ENCODE assay signal across 5 fruit fly cellular contexts in the genomic region with DNA sequence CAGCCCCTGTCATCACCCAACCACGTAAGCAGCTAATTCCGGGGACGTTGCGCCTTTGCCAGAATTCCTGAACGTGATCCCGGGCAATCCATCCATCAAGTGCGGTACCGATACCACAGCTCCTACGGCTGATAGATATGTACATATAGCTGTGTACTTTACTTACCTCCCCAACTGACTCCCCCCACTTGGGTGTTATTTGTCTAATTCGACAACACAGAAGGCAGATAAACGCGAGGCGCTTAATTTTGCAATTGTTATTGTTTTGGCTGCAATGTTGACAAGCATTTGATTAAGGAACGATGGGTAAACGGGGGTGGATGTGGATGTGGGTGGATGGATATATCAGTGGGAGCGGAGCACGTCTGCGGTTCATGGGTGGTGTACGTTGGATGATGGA.
TF ChIP-seq lines count a peak whose summit lies in the region.

No protein-coding gene starts in this region.

- no peak for TF ChIP-seq CTCF in whole organism, embryonic (GFP tag; optimal IDR thresholded peaks at IDR 0.05; lab: Kevin White, UChicago)

TF ChIP-seq in whole organism, adult, 20 proteins besides CTCF, POLR2A, EP300 and RAD21 (continues in another document):
- TF ChIP-seq Hr96 (GFP tag; optimal IDR thresholded peaks at IDR 0.05; lab: Kevin White, UChicago) (no peak), ovo (GFP tag; optimal IDR thresholded peaks at IDR 0.05; lab: Kevin White, UChicago) (no peak), toe (GFP tag; optimal IDR thresholded peaks at IDR 0.05; lab: Kevin White, UChicago) (no peak), CG33017 (tag; optimal IDR thresholded peaks at IDR 0.05; lab: Kevin White, UChicago) (no peak), CG14711 (tag; optimal IDR thresholded peaks at IDR 0.05; lab: Kevin White, UChicago) (no peak), pad (GFP tag; optimal IDR thresholded peaks at IDR 0.05; lab: Kevin White, UChicago) (no peak), Clk (GFP tag; optimal IDR thresholded peaks at IDR 0.05; lab: Kevin White, UChicago) (no peak), CG7101 (tag; optimal IDR thresholded peaks at IDR 0.05; lab: Kevin White, UChicago) (peak; percentile 25), Crg-1 (GFP tag; optimal IDR thresholded peaks at IDR 0.05; lab: Kevin White, UChicago) (peak; percentile 29), cnc (optimal IDR thresholded peaks at IDR 0.05; lab: Kevin White, UChicago) (no peak), bab1 (GFP tag; optimal IDR thresholded peaks at IDR 0.05; lab: Kevin White, UChicago) (no peak), kay (GFP tag; lab: Kevin White, UChicago; ENCODE audit: borderline replicate concordance) (peak; percentile 32), CG7045 (GFP tag; optimal IDR thresholded peaks at IDR 0.05; lab: Kevin White, UChicago) (peak; percentile 40), tj (GFP tag; optimal IDR thresholded peaks at IDR 0.05; lab: Kevin White, UChicago) (no peak), CG1620 (GFP tag; optimal IDR thresholded peaks at IDR 0.05; lab: Kevin White, UChicago) (peak; percentile 12), CG11617 (GFP tag; optimal IDR thresholded peaks at IDR 0.05; lab: Kevin White, UChicago) (no peak), CG5204 (GFP tag; optimal IDR thresholded peaks at IDR 0.05; lab: Kevin White, UChicago) (no peak), Mnt (GFP tag; optimal IDR thresholded peaks at IDR 0.05; lab: Kevin White, UChicago) (no peak)

TF ChIP-seq in whole organism, embryonic, 481 proteins besides CTCF, POLR2A, EP300 and RAD21 (continues in another document):
- TF ChIP-seq B-H2 (GFP tag; optimal IDR thresholded peaks at IDR 0.05; lab: Kevin White, UChicago) (peak; percentile 17), CG13296 (GFP tag; optimal IDR thresholded peaks at IDR 0.05; lab: Kevin White, UChicago) (peak; percentile 19), Rfx (GFP tag; IDR thresholded peaks at IDR 0.05; lab: Robert Waterston, UW) (peak; percentile 20; the same call in 1 of the 2 replicates), Dbx (GFP tag; IDR thresholded peaks at IDR 0.05; lab: Robert Waterston, UW) (no peak), crol (GFP tag; IDR thresholded peaks at IDR 0.05; lab: Robert Waterston, UW) (peak; percentile 48; the same call in 1 of the 2 replicates), CrebB (tag; optimal IDR thresholded peaks at IDR 0.05; lab: Kevin White, UChicago) (peak; percentile 2), jumu (GFP tag; optimal IDR thresholded peaks at IDR 0.05; lab: Kevin White, UChicago) (no peak), CG13424 (tag; optimal IDR thresholded peaks at IDR 0.05; lab: Kevin White, UChicago) (peak; percentile 12), ci (GFP tag; IDR thresholded peaks at IDR 0.05; lab: Robert Waterston, UW) (0 out of 3 replicates have a peak, but pooled peaks have one; percentile 26), CG31365 (tag; optimal IDR thresholded peaks at IDR 0.05; lab: Kevin White, UChicago) (no peak), Dip3 (GFP tag; optimal IDR thresholded peaks at IDR 0.05; lab: Kevin White, UChicago) (peak; percentile 4), CG6813 (GFP tag; optimal IDR thresholded peaks at IDR 0.05; lab: Kevin White, UChicago) (peak; percentile 20), CG12219 (GFP tag; optimal IDR thresholded peaks at IDR 0.05; lab: Kevin White, UChicago) (peak; percentile 5), CG12659 (GFP tag; optimal IDR thresholded peaks at IDR 0.05; lab: Kevin White, UChicago) (peak; percentile 25), Dref (GFP tag; IDR thresholded peaks at IDR 0.05; lab: Robert Waterston, UW) (peak; percentile 21; the same call in 1 of the 2 replicates), schlank (tag; optimal IDR thresholded peaks at IDR 0.05; lab: Kevin White, UChicago) (peak; percentile 42), Meics (GFP tag; optimal IDR thresholded peaks at IDR 0.05; lab: Kevin White, UChicago) (peak; percentile 8)

TF ChIP-seq in whole organism, prepupa, 60 proteins besides CTCF, POLR2A, EP300 and RAD21:
- TF ChIP-seq fd59A (GFP tag; optimal IDR thresholded peaks at IDR 0.05; lab: Kevin White, UChicago) (no peak), vri (GFP tag; optimal IDR thresholded peaks at IDR 0.05; lab: Kevin White, UChicago) (peak; percentile 41), fkh (GFP tag; optimal IDR thresholded peaks at IDR 0.05; lab: Kevin White, UChicago) (peak; percentile 87), CG11294 (GFP tag; IDR thresholded peaks at IDR 0.05; lab: Robert Waterston, UW) (no peak), CG7368 (GFP tag; optimal IDR thresholded peaks at IDR 0.05; lab: Kevin White, UChicago) (no peak)
TF ChIP-seq in whole organism, prepupa: peak in this region for 2.

TF ChIP-seq in whole organism, pupa, 21 proteins besides CTCF, POLR2A, EP300 and RAD21:
- TF ChIP-seq Pif1B (GFP tag; optimal IDR thresholded peaks at IDR 0.05; lab: Kevin White, UChicago), result no peak
- 0 out of 2 replicates have a peak, but pooled peaks have one; percentile 11 for TF ChIP-seq Ets98B (GFP tag; IDR thresholded peaks at IDR 0.05; lab: Robert Waterston, UW)

TF ChIP-seq in whole organism, wandering third instar larva, 38 proteins besides CTCF, POLR2A, EP300 and RAD21:
- TF ChIP-seq Hr83 (GFP tag; optimal IDR thresholded peaks at IDR 0.05; lab: Kevin White, UChicago; ENCODE audit: poor library complexity, severe bottlenecking) (peak; percentile 93), foxo (GFP tag; optimal IDR thresholded peaks at IDR 0.05; lab: Kevin White, UChicago) (peak in 1 of 2 experiments; percentile 16), OdsH (GFP tag; optimal IDR thresholded peaks at IDR 0.05; lab: Kevin White, UChicago) (peak; percentile 45), CG32264 (GFP tag; optimal IDR thresholded peaks at IDR 0.05; lab: Kevin White, UChicago) (no peak), brk (GFP tag; optimal IDR thresholded peaks at IDR 0.05; lab: Kevin White, UChicago) (no peak), CG9705 (GFP tag; optimal IDR thresholded peaks at IDR 0.05; lab: Kevin White, UChicago) (peak; percentile 12), Dif (GFP tag; optimal IDR thresholded peaks at IDR 0.05; lab: Kevin White, UChicago; ENCODE audit: partially characterized antibody) (no peak), Jra (GFP tag; optimal IDR thresholded peaks at IDR 0.05; lab: Kevin White, UChicago) (peak; percentile 55), h (GFP tag; optimal IDR thresholded peaks at IDR 0.05; lab: Kevin White, UChicago) (peak; percentile 79), CrebA (GFP tag; optimal IDR thresholded peaks at IDR 0.05; lab: Kevin White, UChicago; ENCODE audit: borderline replicate concordance) (no peak), dl (GFP tag; optimal IDR thresholded peaks at IDR 0.05; lab: Kevin White, UChicago; ENCODE audit: insufficient read depth in 1 of 2, partially characterized antibody in 2 of 2) (no peak), ey (GFP tag; optimal IDR thresholded peaks at IDR 0.05; lab: Kevin White, UChicago) (no peak), HLH106 (tag; optimal IDR thresholded peaks at IDR 0.05; lab: Kevin White, UChicago) (peak; percentile 22), Sp1 (GFP tag; optimal IDR thresholded peaks at IDR 0.05; lab: Kevin White, UChicago) (peak; percentile 25), N (GFP tag; optimal IDR thresholded peaks at IDR 0.05; lab: Kevin White, UChicago) (no peak), woc (GFP tag; optimal IDR thresholded peaks at IDR 0.05; lab: Kevin White, UChicago) (no peak), Hr78 (GFP tag; optimal IDR thresholded peaks at IDR 0.05; lab: Kevin White, UChicago) (no peak), rgr (GFP tag; optimal IDR thresholded peaks at IDR 0.05; lab: Kevin White, UChicago) (peak; percentile 56), br (GFP tag; optimal IDR thresholded peaks at IDR 0.05; lab: Kevin White, UChicago) (peak; percentile 23), Hnf4 (GFP tag; optimal IDR thresholded peaks at IDR 0.05; lab: Kevin White, UChicago) (peak; percentile 61), fru (GFP tag; optimal IDR thresholded peaks at IDR 0.05; lab: Kevin White, UChicago) (peak; percentile 34), Rel (GFP tag; optimal IDR thresholded peaks at IDR 0.05; lab: Kevin White, UChicago) (no peak), Rel (tag; optimal IDR thresholded peaks at IDR 0.05; lab: Kevin White, UChicago) (peak; percentile 64), jim (GFP tag; optimal IDR thresholded peaks at IDR 0.05; lab: Kevin White, UChicago) (no peak)
